Worm (Caenorhabditis elegans): ENCODE data around the gene paf-2.

paf-2 gene

ce11 chrX:4285669-4286174 is 11.8 kb downstream of the paf-2 start, which contains the start of gene cka-2:
cka-2 (plus strand) TSS chrX:4286124.
- TF ChIP-seq nfya-1 (tag; optimal IDR thresholded peaks at IDR 0.05; ENCODE audit: insufficient read depth) (peak; percentile 39), elt-2 (tag; optimal IDR thresholded peaks at IDR 0.05) (no peak), fkh-10 (GFP tag; optimal IDR thresholded peaks at IDR 0.05) (peak; percentile 93)

- no peak for TF ChIP-seq unc-62 (GFP tag; optimal IDR thresholded peaks at IDR 0.05)
- TF ChIP-seq lin-15B (tag; optimal IDR thresholded peaks at IDR 0.05) = no peak
- TF ChIP-seq fkh-2 (tag; optimal IDR thresholded peaks at IDR 0.05) = no peak
- no peak for TF ChIP-seq zag-1 (tag; optimal IDR thresholded peaks at IDR 0.05)
- TF ChIP-seq nhr-25 (tag; optimal IDR thresholded peaks at IDR 0.05) = no peak
- TF ChIP-seq R02D3.7 (tag; optimal IDR thresholded peaks at IDR 0.05) = no peak
- no peak for TF ChIP-seq hmg-11 (tag; optimal IDR thresholded peaks at IDR 0.05)
- TF ChIP-seq egl-5 (tag; optimal IDR thresholded peaks at IDR 0.05) = no peak
- no peak for TF ChIP-seq ceh-16 (tag; optimal IDR thresholded peaks at IDR 0.05)
- peak; percentile 89 for TF ChIP-seq pqm-1 (tag; optimal IDR thresholded peaks at IDR 0.05)
- TF ChIP-seq elt-2 (tag; optimal IDR thresholded peaks at IDR 0.05) = peak; percentile 62
- TF ChIP-seq pha-4 (tag; optimal IDR thresholded peaks at IDR 0.05) = peak; percentile 7
Observed at ce11 chrX:4284470-4284869, 13.1 kb downstream of the paf-2 start.

ce11 chrX:4283989-4284388 is 13.6 kb downstream of the paf-2 start, which contains the start of gene ets-10:
ets-10 (plus strand) TSS chrX:4284189.
- no peak for TF ChIP-seq ceh-9 (tag; optimal IDR thresholded peaks at IDR 0.05)
- no peak for TF ChIP-seq fos-1 (tag; optimal IDR thresholded peaks at IDR 0.05)
- TF ChIP-seq egl-27 (tag; optimal IDR thresholded peaks at IDR 0.05) = no peak
- no peak for TF ChIP-seq ztf-4 (tag; optimal IDR thresholded peaks at IDR 0.05)
- peak; percentile 37 for TF ChIP-seq pha-4 (tag; optimal IDR thresholded peaks at IDR 0.05)
- peak; percentile 9 for TF ChIP-seq skn-1 (tag; optimal IDR thresholded peaks at IDR 0.05)
- peak; percentile 39 for TF ChIP-seq elt-2 (tag; optimal IDR thresholded peaks at IDR 0.05)
- no peak for TF ChIP-seq ZK546.5 (tag; optimal IDR thresholded peaks at IDR 0.05)
- TF ChIP-seq unc-39 (tag; optimal IDR thresholded peaks at IDR 0.05) = no peak
- TF ChIP-seq pqm-1 (tag; optimal IDR thresholded peaks at IDR 0.05) = peak; percentile 34
- TF ChIP-seq sea-2 (GFP tag; optimal IDR thresholded peaks at IDR 0.05) = no peak

- TF ChIP-seq ceh-82 (tag; optimal IDR thresholded peaks at IDR 0.05) (no peak), ama-1 (optimal IDR thresholded peaks at IDR 0.05) (no peak), nhr-77 (tag; optimal IDR thresholded peaks at IDR 0.05) (no peak), fos-1 (tag; optimal IDR thresholded peaks at IDR 0.05) (no peak), tbx-2 (tag; optimal IDR thresholded peaks at IDR 0.05) (no peak), nhr-25 (tag; optimal IDR thresholded peaks at IDR 0.05) (no peak), pqm-1 (tag; optimal IDR thresholded peaks at IDR 0.05) (peak; percentile 82), nhr-11 (tag; optimal IDR thresholded peaks at IDR 0.05) (no peak), ceh-28 (tag; optimal IDR thresholded peaks at IDR 0.05) (no peak), elt-2 (tag; optimal IDR thresholded peaks at IDR 0.05) (peak; percentile 68), unc-62 (GFP tag; optimal IDR thresholded peaks at IDR 0.05) (no peak), ceh-9 (tag; optimal IDR thresholded peaks at IDR 0.05) (no peak), hmg-11 (tag; optimal IDR thresholded peaks at IDR 0.05) (no peak), mml-1 (tag; optimal IDR thresholded peaks at IDR 0.05) (no peak), elt-3 (tag; optimal IDR thresholded peaks at IDR 0.05) (no peak), unc-39 (tag; optimal IDR thresholded peaks at IDR 0.05) (no peak), pha-4 (tag; optimal IDR thresholded peaks at IDR 0.05) (peak; percentile 57), nhr-76 (tag; optimal IDR thresholded peaks at IDR 0.05) (no peak), egl-27 (tag; optimal IDR thresholded peaks at IDR 0.05) (no peak), nhr-23 (tag; optimal IDR thresholded peaks at IDR 0.05) (no peak), egl-5 (tag; optimal IDR thresholded peaks at IDR 0.05) (no peak), mdl-1 (tag; optimal IDR thresholded peaks at IDR 0.05) (no peak), fkh-2 (tag; optimal IDR thresholded peaks at IDR 0.05) (no peak)
Observed at ce11 chrX:4282380-4282779, 15.2 kb downstream of the paf-2 start, which contains the start of gene C52B9.19. C52B9.19 (plus strand) TSS chrX:4282555.

ce11 chrX:4279294-4279782 is 18.2 kb downstream of the paf-2 start, which contains the start of the genes twk-28 and ets-9:
twk-28 (minus strand) TSS chrX:4279344.
ets-9 (plus strand) TSS chrX:4279703.
- TF ChIP-seq mdl-1 (tag; optimal IDR thresholded peaks at IDR 0.05) (no peak), snpc-4 (tag; optimal IDR thresholded peaks at IDR 0.05) (no peak), nhr-23 (tag; optimal IDR thresholded peaks at IDR 0.05) (no peak), hmg-11 (tag; optimal IDR thresholded peaks at IDR 0.05) (no peak)
